Worm (Caenorhabditis elegans): ENCODE results near the gene F11E6.6.

DNA sequence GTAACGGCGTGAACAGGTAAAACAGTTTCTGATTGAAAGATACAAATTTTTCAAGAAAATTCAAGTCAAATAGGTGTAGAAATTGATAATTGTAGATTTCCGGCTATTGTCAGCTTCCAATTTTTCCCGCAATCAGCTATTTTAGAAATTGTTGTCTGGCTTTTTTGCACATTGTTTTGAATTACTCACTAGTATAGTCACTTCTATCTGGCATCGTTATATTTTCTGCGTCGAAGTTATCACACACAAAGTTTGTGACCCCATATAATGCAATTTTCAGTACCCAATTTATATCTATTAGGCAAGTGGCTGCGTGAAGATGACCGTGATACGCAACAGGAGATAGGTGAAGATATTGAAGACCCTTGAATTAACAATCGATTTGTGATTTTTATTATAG is 30.6 kb downstream of the F11E6.6 start:
- TF ChIP-seq tbx-2 (tag; optimal IDR thresholded peaks at IDR 0.05) (no peak), daf-12 (tag; optimal IDR thresholded peaks at IDR 0.05) (no peak)
